Worm (Caenorhabditis elegans) whole organism, L4 larva: ENCODE data around the gene mspn-1.

Source experiments
- daf-12 ChIP-seq: fragments of 150-350 bp; optimal IDR thresholded peaks from 2 replicates; lab custom pipeline; 2014; ENCODE audit warnings: missing biosample characterization, missing genetic modification reagents, missing genetic modification characterization
- egl-27 ChIP-seq: sonication (generic microtip); optimal IDR thresholded peaks from 3 replicates; lab custom pipeline; 2017; ENCODE audit warnings: missing biosample characterization, missing genetic modification reagents, missing genetic modification characterization
- lim-7 ChIP-seq: fragments of 200-800 bp; sonication (Bioruptor generic); IDR thresholded peaks from 2 replicates; pipeline ENCODE4 v1.3.6; 2022; ENCODE audit warnings: missing genetic modification characterization, missing compliant biosample characterization
- lin-13 ChIP-seq: fragments of 150-350 bp; optimal IDR thresholded peaks from 2 replicates; lab custom pipeline; 2014; ENCODE audit warnings: missing biosample characterization, missing genetic modification reagents, missing genetic modification characterization
- lin-39 ChIP-seq: fragments of 150-350 bp; optimal IDR thresholded peaks from 2 replicates; lab custom pipeline; 2014; ENCODE audit warnings: missing biosample characterization, missing genetic modification reagents, missing genetic modification characterization
- mdl-1 ChIP-seq, 2 experiments: fragments of 150-350 bp in 1 of 2; sonication (generic microtip) in 1 of 2; optimal IDR thresholded peaks; 2 replicates each; lab custom pipeline; 2014 to 2017; ENCODE audit warnings: missing biosample characterization in 2 of 2, missing genetic modification characterization in 2 of 2
- mep-1 ChIP-seq: fragments of 150-350 bp; sonication (generic microtip); optimal IDR thresholded peaks from 3 replicates; lab custom pipeline; 2014; ENCODE audit warnings: missing biosample characterization, missing genetic modification characterization
- mxl-3 ChIP-seq: fragments of 200-800 bp; sonication (Bioruptor generic); optimal IDR thresholded peaks from 2 replicates; lab custom pipeline; 2018; ENCODE audit warnings: mild to moderate bottlenecking, missing genetic modification characterization, missing compliant biosample characterization
- nhr-10 ChIP-seq: fragments of 150-350 bp; optimal IDR thresholded peaks from 2 replicates; lab custom pipeline; 2014; ENCODE audit warnings: missing biosample characterization, missing genetic modification characterization
- nhr-25 ChIP-seq: sonication (generic microtip); optimal IDR thresholded peaks from 2 replicates; lab custom pipeline; 2017; ENCODE audit warnings: missing genetic modification characterization, mild to moderate bottlenecking, missing compliant biosample characterization, antibody characterized with exemption, moderate library complexity, borderline replicate concordance; ENCODE audit not compliant: insufficient read depth
- nhr-76 ChIP-seq: fragments of 150-350 bp; optimal IDR thresholded peaks from 2 replicates; lab custom pipeline; 2014; ENCODE audit warnings: missing biosample characterization, missing genetic modification characterization
- pqm-1 ChIP-seq: sonication (generic microtip); optimal IDR thresholded peaks from 2 replicates; lab custom pipeline; 2017; ENCODE audit warnings: missing biosample characterization, missing genetic modification characterization
- unc-62 ChIP-seq, 3 experiments: fragments of 150-350 bp in 1 of 3; sonication (generic microtip); optimal IDR thresholded peaks in 2 of 3; peaks in 1 of 3; 1 replicate in 1 of 3; 2 replicates in 2 of 3; lab custom pipeline; 2014 to 2017; ENCODE audit warnings: missing biosample characterization in 3 of 3, missing genetic modification characterization in 3 of 3, missing genetic modification reagents in 3 of 3, missing genotype in 1 of 3

ce11 chrIV:10174932-10175732 is 2.6 kb upstream of the mspn-1 start:
- TF ChIP-seq mep-1 (tag; lab: Kevin White, UChicago) (no peak), lim-7 (GFP tag; lab: Robert Waterston, UW) (no peak), unc-62 (GFP tag; optimal IDR thresholded peaks at IDR 0.05 in 1 of 2; lab: Kevin White, UChicago) (peak in 1 of 2 experiments; percentile 93), unc-62 (tag; optimal IDR thresholded peaks at IDR 0.05; lab: Kevin White, UChicago) (no peak), mdl-1 (tag; optimal IDR thresholded peaks at IDR 0.05; lab: Kevin White, UChicago) (no peak), lin-39 (no peak), lin-13 (GFP tag; lab: Kevin White, UChicago) (no peak), nhr-10 (tag; lab: Kevin White, UChicago) (no peak), pqm-1 (tag; lab: Kevin White, UChicago) (no peak), nhr-76 (tag; lab: Kevin White, UChicago) (no peak), daf-12 (tag; lab: Kevin White, UChicago) (no peak), nhr-25 (tag; lab: Kevin White, UChicago) (no peak), egl-27 (tag; lab: Kevin White, UChicago) (no peak), mxl-3 (GFP tag; lab: Kevin White, UChicago) (peak; percentile 78)
